Fruit fly (Drosophila melanogaster) whole organism, embryonic: ENCODE results near the gene CG33796.

Experiments
- Aef1 ChIP-seq: fragments of 200-800 bp; sonication (Bioruptor generic); IDR thresholded peaks from 3 replicates; pipeline ENCODE4 v1.3.6; 2022; ENCODE audit warnings: missing biosample characterization, missing genetic modification characterization
- BEAF-32 ChIP-seq: fragments of 200-800 bp; sonication (Bioruptor generic); optimal IDR thresholded peaks from 3 replicates; lab custom pipeline; 2017; ENCODE audit warnings: missing biosample characterization, missing genetic modification characterization, mild to moderate bottlenecking, moderate library complexity, missing genetic modification reagents
- BtbVII ChIP-seq: fragments of 200-800 bp; sonication (Bioruptor generic); optimal IDR thresholded peaks from 3 replicates; lab custom pipeline; 2017; ENCODE audit warnings: missing biosample characterization, mild to moderate bottlenecking, missing genetic modification characterization
- Bteb2 ChIP-seq: fragments of 200-800 bp; sonication (Bioruptor generic); optimal IDR thresholded peaks from 2 replicates; lab custom pipeline; 2016; ENCODE audit warnings: missing biosample characterization, missing genetic modification characterization
- CG10147 ChIP-seq: fragments of 200-800 bp; sonication (Bioruptor generic); optimal IDR thresholded peaks from 2 replicates; lab custom pipeline; 2019; ENCODE audit warnings: missing biosample characterization, mild to moderate bottlenecking, missing genetic modification characterization, moderate library complexity
- CG1024 ChIP-seq: fragments of 200-800 bp; sonication (Bioruptor generic); IDR thresholded peaks from 2 replicates; pipeline ENCODE4 v1.3.6; 2022; ENCODE audit warnings: missing biosample characterization, missing genetic modification characterization
- CG10959 ChIP-seq: fragments of 200-800 bp; sonication (Bioruptor generic); IDR thresholded peaks from 2 replicates; pipeline ENCODE4 v1.3.6; 2022; ENCODE audit warnings: missing biosample characterization, missing genetic modification characterization
- CG12071 ChIP-seq: fragments of 200-800 bp; sonication (Bioruptor generic); optimal IDR thresholded peaks from 3 replicates; lab custom pipeline; 2018; ENCODE audit warnings: missing biosample characterization, mild to moderate bottlenecking, missing genetic modification characterization
- CG12391 ChIP-seq: fragments of 200-800 bp; sonication (Bioruptor generic); optimal IDR thresholded peaks from 3 replicates; lab custom pipeline; 2018; ENCODE audit warnings: missing biosample characterization, mild to moderate bottlenecking, missing genetic modification characterization, moderate library complexity
- CG1603 ChIP-seq: fragments of 200-800 bp; sonication (Bioruptor generic); optimal IDR thresholded peaks from 2 replicates; lab custom pipeline; 2019; ENCODE audit warnings: missing biosample characterization, mild to moderate bottlenecking, missing genetic modification characterization, moderate library complexity
- CG1792 ChIP-seq: fragments of 200-800 bp; sonication (Bioruptor generic); optimal IDR thresholded peaks from 2 replicates; lab custom pipeline; 2016; ENCODE audit warnings: missing biosample characterization, missing genetic modification characterization
- CG2116 ChIP-seq: fragments of 200-800 bp; sonication (Bioruptor generic); optimal IDR thresholded peaks from 3 replicates; lab custom pipeline; 2018; ENCODE audit warnings: missing biosample characterization, mild to moderate bottlenecking, missing genetic modification characterization
- CG2129 ChIP-seq: fragments of 200-800 bp; sonication (Bioruptor generic); IDR thresholded peaks from 2 replicates; pipeline ENCODE4 v1.3.6; 2022; ENCODE audit warnings: missing biosample characterization, missing genetic modification characterization; ENCODE audit not compliant: partially characterized antibody
- CG31224 ChIP-seq: fragments of 200-800 bp; sonication (Bioruptor generic); IDR thresholded peaks from 2 replicates; pipeline ENCODE4 v1.3.6; 2022; ENCODE audit warnings: missing biosample characterization, missing genetic modification characterization
- CG32532 ChIP-seq: fragments of 200-800 bp; sonication (Bioruptor generic); IDR thresholded peaks from 2 replicates; pipeline ENCODE4 v1.3.6; 2022; ENCODE audit warnings: missing biosample characterization, missing genetic modification characterization
- CG6175 ChIP-seq: fragments of 200-800 bp; sonication (Bioruptor generic); IDR thresholded peaks from 3 replicates; pipeline ENCODE4 v1.3.6; 2022; ENCODE audit warnings: missing biosample characterization, missing genetic modification characterization
- CG6765 ChIP-seq: fragments of 200-800 bp; sonication (Bioruptor generic); optimal IDR thresholded peaks from 3 replicates; lab custom pipeline; 2017; ENCODE audit warnings: missing biosample characterization, mild to moderate bottlenecking, missing genetic modification characterization
- CG7963 ChIP-seq: fragments of 200-800 bp; sonication (Bioruptor generic); IDR thresholded peaks from 3 replicates; pipeline ENCODE4 v1.3.6; 2022; ENCODE audit warnings: missing biosample characterization, missing genetic modification characterization; ENCODE audit not compliant: partially characterized antibody
- CG8281 ChIP-seq: fragments of 200-800 bp; sonication (Bioruptor generic); optimal IDR thresholded peaks from 2 replicates; lab custom pipeline; 2018; ENCODE audit warnings: missing biosample characterization, mild to moderate bottlenecking, missing genetic modification characterization, moderate library complexity
- CG8290 ChIP-seq, 3 experiments: fragments of 200-800 bp; sonication (Bioruptor generic); optimal IDR thresholded peaks; 2 replicates each; lab custom pipeline; 2016 to 2019; ENCODE audit warnings: missing biosample characterization in 3 of 3, missing genetic modification characterization in 3 of 3, mild to moderate bottlenecking in 2 of 3, moderate library complexity in 1 of 3
- CG8944 ChIP-seq: fragments of 200-800 bp; sonication (Bioruptor generic); optimal IDR thresholded peaks from 3 replicates; lab custom pipeline; 2016; ENCODE audit warnings: missing biosample characterization, missing genetic modification characterization
- CG9437 ChIP-seq: fragments of 200-800 bp; sonication (Bioruptor generic); optimal IDR thresholded peaks from 2 replicates; lab custom pipeline; 2018; ENCODE audit warnings: missing biosample characterization, mild to moderate bottlenecking, missing genetic modification characterization
- CG9797 ChIP-seq: fragments of 200-800 bp; sonication (Bioruptor generic); optimal IDR thresholded peaks from 3 replicates; lab custom pipeline; 2018; ENCODE audit warnings: missing biosample characterization, mild to moderate bottlenecking, missing genetic modification characterization
- CoRest ChIP-seq: fragments of 200-800 bp; sonication (Bioruptor generic); optimal IDR thresholded peaks from 3 replicates; lab custom pipeline; 2018; ENCODE audit warnings: missing biosample characterization, mild to moderate bottlenecking, missing genetic modification characterization, moderate library complexity
- Dll ChIP-seq: fragments of 200-800 bp; sonication (Bioruptor generic); IDR thresholded peaks from 4 replicates; pipeline ENCODE4 v1.3.6; 2022; ENCODE audit warnings: missing biosample characterization, missing genetic modification characterization; ENCODE audit not compliant: partially characterized antibody
- Drgx ChIP-seq: fragments of 200-800 bp; sonication (Bioruptor generic); IDR thresholded peaks from 2 replicates; pipeline ENCODE4 v1.3.6; 2022; ENCODE audit warnings: missing biosample characterization, missing genetic modification characterization
- Fer1 ChIP-seq: fragments of 200-800 bp; sonication (Bioruptor generic); optimal IDR thresholded peaks from 2 replicates; lab custom pipeline; 2017; ENCODE audit warnings: missing biosample characterization, mild to moderate bottlenecking, missing genetic modification characterization
- H2.0 ChIP-seq: fragments of 200-800 bp; sonication (Bioruptor generic); IDR thresholded peaks from 2 replicates; pipeline ENCODE4 v1.3.6; 2022; ENCODE audit warnings: missing biosample characterization, missing genetic modification characterization
- HLH54F ChIP-seq: fragments of 200-800 bp; sonication (Bioruptor generic); optimal IDR thresholded peaks from 3 replicates; lab custom pipeline; 2016; ENCODE audit warnings: missing biosample characterization, missing genetic modification characterization
- Hr3 ChIP-seq: fragments of 200-800 bp; sonication (Bioruptor generic); optimal IDR thresholded peaks from 3 replicates; lab custom pipeline; 2016; ENCODE audit warnings: missing biosample characterization, missing genetic modification characterization
- Kr ChIP-seq: fragments of 200-800 bp; sonication (Bioruptor generic); optimal IDR thresholded peaks from 2 replicates; lab custom pipeline; 2017; ENCODE audit warnings: missing biosample characterization, mild to moderate bottlenecking, missing genetic modification characterization
- Max ChIP-seq: fragments of 200-800 bp; sonication (Bioruptor generic); optimal IDR thresholded peaks from 2 replicates; lab custom pipeline; 2016; ENCODE audit warnings: missing biosample characterization, mild to moderate bottlenecking, missing genetic modification characterization
- Nf-YB ChIP-seq: fragments of 200-800 bp; sonication (Bioruptor generic); optimal IDR thresholded peaks from 3 replicates; lab custom pipeline; 2019; ENCODE audit warnings: missing biosample characterization, mild to moderate bottlenecking, missing genetic modification characterization, moderate library complexity
- YL-1 ChIP-seq: fragments of 200-800 bp; sonication (Bioruptor generic); optimal IDR thresholded peaks from 3 replicates; lab custom pipeline; 2017; ENCODE audit warnings: missing biosample characterization, mild to moderate bottlenecking, missing genetic modification characterization
- bbx ChIP-seq: fragments of 200-800 bp; sonication (Bioruptor generic); IDR thresholded peaks from 2 replicates; pipeline ENCODE4 v1.3.6; 2022; ENCODE audit warnings: missing biosample characterization, missing genetic modification characterization; ENCODE audit not compliant: partially characterized antibody
- crol ChIP-seq: fragments of 200-800 bp; sonication (Bioruptor generic); IDR thresholded peaks from 2 replicates; pipeline ENCODE4 v1.3.6; 2022; ENCODE audit warnings: missing biosample characterization, missing genetic modification characterization
- emc ChIP-seq: fragments of 200-800 bp; sonication (Bioruptor generic); optimal IDR thresholded peaks from 2 replicates; lab custom pipeline; 2016; ENCODE audit warnings: missing biosample characterization, missing genetic modification characterization
- exex ChIP-seq: fragments of 200-800 bp; sonication (Bioruptor generic); optimal IDR thresholded peaks from 4 replicates; lab custom pipeline; 2018; ENCODE audit warnings: missing biosample characterization, mild to moderate bottlenecking, missing genetic modification characterization, moderate library complexity
- fru ChIP-seq: fragments of >200 bp; optimal IDR thresholded peaks from 2 replicates; lab custom pipeline; 2017
- gcm ChIP-seq: fragments of 200-800 bp; sonication (Bioruptor generic); optimal IDR thresholded peaks from 2 replicates; lab custom pipeline; 2019; ENCODE audit warnings: missing biosample characterization, mild to moderate bottlenecking, missing genetic modification characterization, moderate library complexity
- gsb-n ChIP-seq: fragments of 200-800 bp; sonication (Bioruptor generic); optimal IDR thresholded peaks from 3 replicates; lab custom pipeline; 2018; ENCODE audit warnings: missing biosample characterization, mild to moderate bottlenecking, missing genetic modification characterization
- lola ChIP-seq, 3 experiments: fragments of >200 bp in 2 of 3; fragments of 200-800 bp in 1 of 3; sonication (Bioruptor generic) in 1 of 3; optimal IDR thresholded peaks; 2 replicates each; lab custom pipeline; 2017 to 2019; ENCODE audit warnings: missing biosample characterization in 3 of 3, missing genetic modification characterization in 3 of 3, mild to moderate bottlenecking in 1 of 3, moderate library complexity in 1 of 3
- pum ChIP-seq: fragments of 200-800 bp; sonication (Bioruptor generic); optimal IDR thresholded peaks from 2 replicates; lab custom pipeline; 2016; ENCODE audit warnings: missing biosample characterization, missing genetic modification characterization
- scrt ChIP-seq: fragments of 200-800 bp; sonication (Bioruptor generic); optimal IDR thresholded peaks from 2 replicates; lab custom pipeline; 2018; ENCODE audit warnings: missing biosample characterization, mild to moderate bottlenecking, missing genetic modification characterization, moderate library complexity
- sob ChIP-seq: fragments of 200-800 bp; sonication (Bioruptor generic); IDR thresholded peaks from 2 replicates; pipeline ENCODE4 v1.3.6; 2022; ENCODE audit warnings: missing biosample characterization, missing genetic modification characterization
- sqz ChIP-seq: fragments of 200-800 bp; sonication (Bioruptor generic); optimal IDR thresholded peaks from 3 replicates; lab custom pipeline; 2018; ENCODE audit warnings: missing biosample characterization, mild to moderate bottlenecking, missing genetic modification characterization
- sr ChIP-seq: fragments of 200-800 bp; sonication (Bioruptor generic); IDR thresholded peaks from 3 replicates; pipeline ENCODE4 v1.3.6; 2022; ENCODE audit warnings: missing biosample characterization, missing genetic modification characterization
- tgo ChIP-seq: fragments of 200-800 bp; sonication (Bioruptor generic); IDR thresholded peaks from 3 replicates; pipeline ENCODE4 v1.3.6; 2022; ENCODE audit warnings: missing biosample characterization, missing genetic modification characterization
- toy ChIP-seq: fragments of 200-800 bp; sonication (Bioruptor generic); IDR thresholded peaks from 2 replicates; pipeline ENCODE4 v1.3.6; 2022; ENCODE audit warnings: missing biosample characterization, missing genetic modification characterization

Gene CG33796

DNA sequence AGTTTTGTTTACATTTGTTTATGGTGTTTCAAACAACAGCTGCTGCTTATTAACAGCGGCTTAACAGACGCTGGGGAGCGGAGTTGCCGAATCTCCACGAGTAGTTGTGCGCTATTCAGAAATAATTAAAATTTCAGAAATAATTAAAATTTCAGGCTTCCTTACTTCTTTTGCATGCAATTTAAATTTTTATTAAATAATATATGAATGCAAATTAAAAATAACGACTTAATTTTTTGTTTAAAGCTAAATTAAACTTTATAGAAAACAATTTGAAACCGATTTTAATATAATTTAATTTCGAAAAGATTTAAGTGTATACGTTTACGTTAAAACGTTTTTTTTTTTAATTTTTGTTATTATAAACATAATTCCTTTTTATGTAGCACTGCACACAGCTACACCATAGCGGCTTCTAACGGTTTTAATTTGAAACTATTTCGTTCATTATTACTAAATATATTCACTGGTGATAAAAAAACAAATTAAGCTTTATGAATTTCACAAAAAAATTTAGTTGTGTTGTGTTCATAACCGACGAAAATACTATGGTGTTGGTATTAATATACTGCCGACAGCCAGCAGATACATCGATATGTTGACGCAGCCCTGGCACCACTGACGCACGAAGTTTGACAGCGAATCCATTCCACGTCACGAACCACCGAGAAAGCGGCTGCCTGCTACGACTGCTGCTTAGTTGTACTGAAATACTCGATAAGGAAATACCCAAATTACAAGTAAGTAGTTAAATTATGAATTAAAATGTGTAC lies 40.7 kb downstream of the CG33796 start, which contains the start of gene SsRbeta:
SsRbeta (plus strand) TSS at position 645 of the 773 bp plus-strand sequence.
- no peak; the same call in 1 of the 2 replicates for TF ChIP-seq Drgx
- TF ChIP-seq H2.0 (GFP tag; lab: Robert Waterston, UW), result peak; percentile 76
- TF ChIP-seq Dll (GFP tag; lab: Robert Waterston, UW), result peak; percentile 67
- TF ChIP-seq CG1024 (GFP tag; lab: Robert Waterston, UW), result peak; percentile 61; the same call in 1 of the 2 replicates
- peak; percentile 83 for TF ChIP-seq bbx
- no peak for TF ChIP-seq fru (lab: Kevin White, UChicago)
- no peak for TF ChIP-seq CG8281 (tag; lab: Kevin White, UChicago)
- TF ChIP-seq CG31224, result 0 out of 2 replicates have a peak, but pooled peaks have one; percentile 48
- TF ChIP-seq HLH54F (GFP tag; lab: Kevin White, UChicago), result no peak
- peak; percentile 86 for TF ChIP-seq BEAF-32 (GFP tag; lab: Kevin White, UChicago)
- no peak for TF ChIP-seq CG10959
- TF ChIP-seq Aef1, result peak; percentile 7; the same call in 1 of the 3 replicates
- peak; percentile 53 for TF ChIP-seq sqz (GFP tag; lab: Kevin White, UChicago)
- TF ChIP-seq crol (GFP tag; lab: Robert Waterston, UW), result no peak
- TF ChIP-seq CG9437 (GFP tag; lab: Kevin White, UChicago), result no peak
- TF ChIP-seq CG12391 (tag; lab: Kevin White, UChicago), result peak; percentile 32
- no peak for TF ChIP-seq sr (GFP tag; lab: Robert Waterston, UW)
- peak; percentile 50 for TF ChIP-seq CG9797 (GFP tag; lab: Kevin White, UChicago)
- no peak for TF ChIP-seq Fer1 (GFP tag; lab: Kevin White, UChicago)
- no peak for TF ChIP-seq Nf-YB (GFP tag; lab: Kevin White, UChicago)
- no peak for TF ChIP-seq Hr3
- peak; percentile 49 for TF ChIP-seq tgo (GFP tag; lab: Robert Waterston, UW)
- TF ChIP-seq CG10147 (GFP tag; lab: Kevin White, UChicago), result no peak
- no peak for TF ChIP-seq pum (GFP tag; lab: Kevin White, UChicago)
- no peak for TF ChIP-seq toy (GFP tag; lab: Robert Waterston, UW)
- TF ChIP-seq sob (GFP tag; lab: Robert Waterston, UW), result peak; percentile 44
- no peak for TF ChIP-seq gcm (GFP tag; lab: Kevin White, UChicago)
- no peak for TF ChIP-seq Max (GFP tag; lab: Kevin White, UChicago)
- no peak for TF ChIP-seq CG6175 (GFP tag; lab: Robert Waterston, UW)
- peak; percentile 56 for TF ChIP-seq CG2116 (GFP tag; lab: Kevin White, UChicago)
- TF ChIP-seq CG8290 (GFP tag; optimal IDR thresholded peaks at IDR 0.05; lab: Kevin White, UChicago), result no peak
- peak in 1 of 2 experiments; percentile 82 for TF ChIP-seq CG8290 (tag; optimal IDR thresholded peaks at IDR 0.05; lab: Kevin White, UChicago)
- TF ChIP-seq CG1603, result peak; percentile 77
- TF ChIP-seq CG12071 (GFP tag; lab: Kevin White, UChicago), result no peak
- TF ChIP-seq BtbVII (GFP tag; lab: Kevin White, UChicago), result peak; percentile 19
- TF ChIP-seq CoRest (tag; lab: Kevin White, UChicago), result peak; percentile 46
- TF ChIP-seq CG1792, result no peak
- no peak for TF ChIP-seq CG7963 (GFP tag; lab: Robert Waterston, UW)
- no peak for TF ChIP-seq scrt (GFP tag; lab: Kevin White, UChicago)
- peak in 1 of 3 experiments; percentile 32 for TF ChIP-seq lola (GFP tag; optimal IDR thresholded peaks at IDR 0.05; lab: Kevin White, UChicago)
- TF ChIP-seq CG6765 (GFP tag; lab: Kevin White, UChicago), result no peak
- no peak for TF ChIP-seq emc
- TF ChIP-seq CG2129, result peak; percentile 36
- peak; percentile 90 for TF ChIP-seq YL-1 (GFP tag; lab: Kevin White, UChicago)
- TF ChIP-seq Bteb2 (GFP tag; lab: Kevin White, UChicago), result no peak
- TF ChIP-seq Kr (GFP tag; lab: Kevin White, UChicago), result no peak
- TF ChIP-seq gsb-n (tag; lab: Kevin White, UChicago), result no peak
- TF ChIP-seq exex (tag; lab: Kevin White, UChicago), result no peak
- TF ChIP-seq CG32532 (GFP tag; lab: Robert Waterston, UW), result peak; percentile 85
- no peak for TF ChIP-seq CG8944 (GFP tag; lab: Kevin White, UChicago)
